Worm (Caenorhabditis elegans): ENCODE results near the gene Y39G8B.13.

The Y39G8B.13 gene

DNA sequence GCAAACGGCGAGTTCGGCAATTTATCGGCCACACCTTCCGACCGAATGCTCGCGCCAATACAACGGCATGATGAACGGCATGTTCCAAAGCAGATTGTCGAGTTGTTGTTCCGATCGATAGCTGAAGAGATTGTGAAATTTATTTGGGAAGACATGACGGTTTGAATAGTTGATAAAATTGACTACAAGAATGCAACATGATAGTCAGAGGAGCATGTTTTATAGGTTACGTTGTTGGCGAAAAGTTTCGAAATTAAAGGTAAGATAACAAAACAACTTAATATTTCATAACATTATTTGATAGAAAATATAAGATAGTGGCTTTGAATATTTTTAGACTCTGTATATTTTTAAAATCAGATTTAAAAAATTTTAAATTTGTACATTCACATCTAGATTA, 37.3 kb downstream of the Y39G8B.13 start:
- TF ChIP-seq ztf-23 (GFP tag; IDR thresholded peaks at IDR 0.05), result no peak
- no peak for TF ChIP-seq med-1 (GFP tag; optimal IDR thresholded peaks at IDR 0.05; ENCODE audit: insufficient read depth)
- TF ChIP-seq tab-1 (GFP tag; IDR thresholded peaks at IDR 0.05), result no peak
- no peak for TF ChIP-seq T22C8.4 (GFP tag; IDR thresholded peaks at IDR 0.05)
- TF ChIP-seq ztf-29 (GFP tag; IDR thresholded peaks at IDR 0.05), result no peak
- no peak for TF ChIP-seq ref-1 (GFP tag; conservative IDR thresholded peaks at IDR 0.05)
- TF ChIP-seq flt-1 (GFP tag; IDR thresholded peaks at IDR 0.05), result no peak
- no peak for TF ChIP-seq cog-1 (tag; optimal IDR thresholded peaks at IDR 0.05)
- no peak for TF ChIP-seq klf-2 (GFP tag; conservative IDR thresholded peaks at IDR 0.05)

DNA sequence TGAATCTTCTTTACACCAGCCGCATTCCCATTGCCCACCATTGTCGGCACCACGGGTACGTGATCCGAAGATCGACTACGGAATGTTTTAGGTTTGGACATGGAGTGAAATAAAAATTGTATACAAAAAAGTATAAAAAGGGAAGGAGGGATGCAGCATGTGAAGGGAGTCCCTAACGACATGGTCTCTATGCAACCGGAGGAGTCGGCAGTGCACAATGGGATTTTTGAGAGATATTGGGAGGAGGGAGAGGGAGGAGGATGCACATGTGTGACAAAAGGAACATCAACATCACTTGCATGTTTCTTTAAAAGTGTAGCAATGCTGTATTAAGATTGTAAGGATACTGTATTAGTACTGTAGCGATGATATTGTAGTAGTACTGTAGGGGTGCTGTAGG, 43.3 kb downstream of the Y39G8B.13 start, which contains the start of gene W07G1.1:
TSS of gene W07G1.1 (minus strand) at position 101 of the 400 bp plus-strand sequence.
- TF ChIP-seq ztf-29 (GFP tag; IDR thresholded peaks at IDR 0.05) (no peak), T22C8.4 (GFP tag; IDR thresholded peaks at IDR 0.05) (no peak), ztf-23 (GFP tag; IDR thresholded peaks at IDR 0.05) (no peak), flt-1 (GFP tag; IDR thresholded peaks at IDR 0.05) (no peak), ref-1 (GFP tag; conservative IDR thresholded peaks at IDR 0.05) (no peak), cog-1 (tag; optimal IDR thresholded peaks at IDR 0.05) (no peak)

DNA sequence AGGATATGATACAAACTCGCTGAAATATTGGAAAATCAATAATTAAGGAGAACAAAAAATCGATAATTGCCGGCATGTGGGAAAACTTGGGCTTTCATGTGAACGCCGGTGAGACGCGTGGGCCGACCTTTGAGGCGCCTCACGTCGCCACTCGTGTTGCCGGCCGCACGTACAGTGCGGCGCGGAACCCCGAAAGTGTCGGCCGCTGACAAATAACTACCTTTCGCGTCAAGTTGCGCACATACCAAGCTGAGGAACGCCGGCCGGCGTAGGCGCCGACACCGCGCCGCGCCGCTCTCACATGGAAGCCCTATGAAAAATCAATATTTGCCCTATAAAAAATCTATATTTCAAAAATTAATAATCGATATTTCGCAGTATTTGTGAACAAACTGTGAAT, 44.6 kb downstream of the Y39G8B.13 start:
- 0 out of 2 replicates have a peak, but pooled peaks have one; percentile 31 for TF ChIP-seq T22C8.4 (GFP tag; IDR thresholded peaks at IDR 0.05)
- no peak for TF ChIP-seq med-1 (GFP tag; optimal IDR thresholded peaks at IDR 0.05; ENCODE audit: insufficient read depth)

DNA sequence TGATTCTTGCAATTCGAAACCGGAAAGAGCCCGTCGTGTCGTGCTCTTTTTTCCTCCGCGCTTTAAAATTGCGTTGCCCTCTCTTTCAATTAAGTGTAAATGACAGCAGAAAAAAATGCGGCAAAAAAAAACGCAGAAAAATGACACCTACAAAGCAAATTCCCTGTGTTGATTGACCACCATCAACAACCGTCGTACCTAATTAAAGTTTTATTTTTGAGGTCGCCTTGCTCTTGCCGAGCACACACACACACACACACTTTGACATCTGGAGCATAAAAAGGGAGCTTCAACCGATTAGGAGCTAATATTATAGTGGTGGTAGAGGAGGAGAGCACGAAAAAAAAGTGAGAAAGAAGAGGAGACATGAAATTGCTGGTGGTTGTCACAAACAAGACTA, 46.9 kb downstream of the Y39G8B.13 start:
- TF ChIP-seq ztf-23 (GFP tag; IDR thresholded peaks at IDR 0.05), result no peak
- TF ChIP-seq tab-1 (GFP tag; IDR thresholded peaks at IDR 0.05), result no peak
- no peak for TF ChIP-seq ztf-29 (GFP tag; IDR thresholded peaks at IDR 0.05)
- no peak for TF ChIP-seq flt-1 (GFP tag; IDR thresholded peaks at IDR 0.05)
- TF ChIP-seq cog-1 (tag; optimal IDR thresholded peaks at IDR 0.05), result no peak
- no peak for TF ChIP-seq med-1 (GFP tag; optimal IDR thresholded peaks at IDR 0.05; ENCODE audit: insufficient read depth)
- TF ChIP-seq ref-1 (GFP tag; conservative IDR thresholded peaks at IDR 0.05), result no peak
- TF ChIP-seq klf-2 (GFP tag; conservative IDR thresholded peaks at IDR 0.05), result no peak

DNA sequence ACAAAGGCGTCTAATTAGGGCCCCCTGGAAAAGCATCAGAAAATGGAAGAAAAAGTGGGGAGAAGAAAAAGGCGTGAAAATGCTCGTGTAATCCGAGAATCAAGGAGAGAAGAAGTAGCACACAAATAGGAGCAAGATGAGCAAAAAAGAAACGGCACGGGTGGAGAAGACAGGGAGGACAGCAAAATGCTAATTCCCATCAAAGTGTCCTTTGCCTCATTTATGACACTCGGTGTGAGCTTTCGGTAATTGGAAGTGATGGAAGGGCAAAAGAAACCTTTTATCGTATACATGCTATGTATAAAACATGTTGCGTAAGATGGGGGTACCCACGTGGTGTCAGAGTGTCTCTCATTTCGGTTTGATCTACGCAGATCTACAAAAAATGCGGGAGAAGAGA, 49.3 kb downstream of the Y39G8B.13 start:
- TF ChIP-seq tab-1 (GFP tag; IDR thresholded peaks at IDR 0.05) (no peak), ztf-29 (GFP tag; IDR thresholded peaks at IDR 0.05) (no peak), T22C8.4 (GFP tag; IDR thresholded peaks at IDR 0.05) (no peak), ztf-23 (GFP tag; IDR thresholded peaks at IDR 0.05) (no peak), flt-1 (GFP tag; IDR thresholded peaks at IDR 0.05) (no peak), klf-2 (GFP tag; conservative IDR thresholded peaks at IDR 0.05) (no peak), med-1 (GFP tag; optimal IDR thresholded peaks at IDR 0.05; ENCODE audit: insufficient read depth) (no peak)
